Fruit fly (Drosophila melanogaster): Measurements from ENCODE around the gene CG4390.

The CG4390 gene

DNA sequence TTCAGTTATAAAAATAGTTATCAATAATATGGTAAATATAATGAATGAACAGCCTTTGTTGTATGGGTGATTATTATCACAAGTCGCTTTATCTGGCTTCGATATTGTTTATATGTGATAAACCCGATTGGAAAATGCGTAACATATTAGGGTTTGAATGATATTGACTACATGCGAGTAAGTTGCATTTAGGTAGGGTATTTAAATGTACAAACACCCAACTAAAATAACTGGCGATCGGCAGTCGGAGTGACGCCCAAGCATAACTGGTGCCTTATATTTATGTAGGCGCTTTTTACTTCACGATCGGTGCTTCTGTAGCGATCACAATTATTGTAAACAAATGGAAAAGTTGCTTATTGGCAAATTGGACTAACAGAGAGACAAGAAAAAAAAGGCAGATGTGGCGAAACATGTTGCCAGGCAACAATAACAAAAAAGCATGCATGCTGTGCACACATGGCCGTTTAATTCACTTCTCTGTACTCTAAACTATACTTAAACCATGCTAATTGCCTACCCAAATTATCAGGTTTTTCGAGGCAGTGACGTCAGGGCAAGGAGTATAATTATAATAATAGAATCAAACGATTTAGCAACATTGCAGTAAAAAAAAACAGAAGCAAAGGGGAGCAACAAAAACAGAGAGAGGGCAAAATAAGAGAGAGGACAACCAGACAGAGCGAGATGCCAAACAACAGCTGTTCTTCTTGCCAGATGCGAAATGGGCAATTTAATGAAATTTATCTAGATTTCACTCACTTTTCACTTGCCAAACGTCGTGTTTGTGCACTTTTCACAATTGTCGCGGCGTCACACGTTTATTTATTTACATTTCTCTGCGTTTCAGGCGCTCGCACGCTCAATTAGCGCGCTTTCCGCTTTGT is 51.9 kb downstream of the CG4390 start (continued):
- TF ChIP-seq Xrp1 (GFP tag; IDR thresholded peaks at IDR 0.05) = no peak
- TF ChIP-seq CG18599 (GFP tag; optimal IDR thresholded peaks at IDR 0.05) = no peak
- no peak for TF ChIP-seq Hmr (GFP tag; optimal IDR thresholded peaks at IDR 0.05)
- no peak for TF ChIP-seq zen (tag; optimal IDR thresholded peaks at IDR 0.05)
- no peak for TF ChIP-seq pzg (GFP tag; optimal IDR thresholded peaks at IDR 0.05)
- no peak for TF ChIP-seq zf30C (GFP tag; optimal IDR thresholded peaks at IDR 0.05)
- TF ChIP-seq CG10274 (GFP tag; optimal IDR thresholded peaks at IDR 0.05) = peak; percentile 52
- no peak for TF ChIP-seq inv (GFP tag; IDR thresholded peaks at IDR 0.05; ENCODE audit: partially characterized antibody)
- TF ChIP-seq CG1024 (GFP tag; IDR thresholded peaks at IDR 0.05) = no peak
- no peak for TF ChIP-seq nerfin-1 (tag; optimal IDR thresholded peaks at IDR 0.05)

DNA sequence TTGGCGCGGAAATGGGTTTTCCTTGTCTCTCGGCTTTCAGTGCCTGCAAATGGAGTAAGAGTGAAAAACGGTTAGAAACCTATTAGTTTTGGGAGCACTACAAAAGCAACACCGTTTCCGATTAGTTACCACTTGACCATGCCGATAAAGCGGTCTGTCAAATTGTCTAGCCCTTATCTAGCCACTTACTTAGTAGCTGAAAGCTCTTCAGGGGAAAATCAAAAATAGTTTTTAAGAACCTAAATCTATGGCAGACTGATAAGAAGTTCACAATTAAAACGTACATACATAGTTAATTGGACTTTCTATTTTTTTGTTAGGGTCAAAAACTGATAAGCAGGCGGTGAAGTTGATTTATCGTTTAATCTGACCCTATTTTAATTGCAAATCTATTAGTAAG is 52.9 kb downstream of the CG4390 start:
- TF ChIP-seq ranshi (GFP tag; IDR thresholded peaks at IDR 0.05) (no peak), CG10431 (GFP tag; optimal IDR thresholded peaks at IDR 0.05) (no peak), CG2199 (GFP tag; IDR thresholded peaks at IDR 0.05) (no peak), CG3407 (GFP tag; optimal IDR thresholded peaks at IDR 0.05) (no peak), sens-2 (GFP tag; IDR thresholded peaks at IDR 0.05) (peak; percentile 32; the same call in 1 of the 2 replicates), mirr (GFP tag; optimal IDR thresholded peaks at IDR 0.05) (peak; percentile 91), dysf (GFP tag; IDR thresholded peaks at IDR 0.05) (no peak), prd (optimal IDR thresholded peaks at IDR 0.05) (no peak), prd (GFP tag; IDR thresholded peaks at IDR 0.05) (no peak), vnd (GFP tag; IDR thresholded peaks at IDR 0.05; ENCODE audit: partially characterized antibody) (peak; percentile 41; the same call in 1 of the 3 replicates), pb (GFP tag; optimal IDR thresholded peaks at IDR 0.05) (no peak), lab (GFP tag; optimal IDR thresholded peaks at IDR 0.05) (peak; percentile 36), CG18764 (GFP tag; optimal IDR thresholded peaks at IDR 0.05) (no peak), amos (GFP tag; IDR thresholded peaks at IDR 0.05; ENCODE audit: partially characterized antibody) (no peak), CG16815 (GFP tag; optimal IDR thresholded peaks at IDR 0.05) (no peak), B-H2 (GFP tag; optimal IDR thresholded peaks at IDR 0.05) (no peak), sima (GFP tag; optimal IDR thresholded peaks at IDR 0.05) (no peak), chinmo (GFP tag; IDR thresholded peaks at IDR 0.05; ENCODE audit: partially characterized antibody) (0 out of 4 replicates have a peak, but pooled peaks have one; percentile 31), Dbx (GFP tag; IDR thresholded peaks at IDR 0.05) (no peak), CG1792 (GFP tag; optimal IDR thresholded peaks at IDR 0.05) (no peak), Vsx1 (GFP tag; optimal IDR thresholded peaks at IDR 0.05) (peak; percentile 67), HLH54F (GFP tag; optimal IDR thresholded peaks at IDR 0.05) (no peak), CG34376 (GFP tag; optimal IDR thresholded peaks at IDR 0.05) (peak; percentile 35), NK7.1 (GFP tag; optimal IDR thresholded peaks at IDR 0.05) (no peak), pnt (GFP tag; optimal IDR thresholded peaks at IDR 0.05) (no peak), sens (GFP tag) (peak; percentile 2), GATAe (GFP tag; conservative IDR thresholded peaks at IDR 0.05) (peak; percentile 68), Hr78 (GFP tag; optimal IDR thresholded peaks at IDR 0.05) (peak in 1 of 2 experiments; percentile 65), usp (GFP tag; optimal IDR thresholded peaks at IDR 0.05) (no peak), grn (GFP tag; optimal IDR thresholded peaks at IDR 0.05) (peak; percentile 74), CG15073 (GFP tag; optimal IDR thresholded peaks at IDR 0.05) (no peak), exex (tag; optimal IDR thresholded peaks at IDR 0.05) (peak; percentile 98), CG13775 (GFP tag; optimal IDR thresholded peaks at IDR 0.05) (no peak), CG10565 (GFP tag; optimal IDR thresholded peaks at IDR 0.05) (no peak), CG12769 (tag; optimal IDR thresholded peaks at IDR 0.05) (peak; percentile 23), sug (tag; optimal IDR thresholded peaks at IDR 0.05) (peak; percentile 82), odd (GFP tag; optimal IDR thresholded peaks at IDR 0.05) (no peak), CG17385 (GFP tag; optimal IDR thresholded peaks at IDR 0.05) (no peak)
